Worm (Caenorhabditis elegans) whole organism, late embryonic: ENCODE measurements around the gene F13D12.5.
"Not testable (repeated sequence)": the region's sequence is repeated elsewhere in the genome, so short reads cannot be mapped to it uniquely, and the experiment has no call there.

Source experiments
- C08G9.2 ChIP-seq: sonication (generic microtip); optimal IDR thresholded peaks from 2 replicates; lab custom pipeline; 2016; ENCODE audit warnings: mild to moderate bottlenecking, missing genetic modification characterization, moderate library complexity, missing compliant biosample characterization
- K02D7.2 ChIP-seq: sonication (generic microtip); optimal IDR thresholded peaks from 2 replicates; lab custom pipeline; 2017; ENCODE audit warnings: mild to moderate bottlenecking, missing genetic modification characterization, missing compliant biosample characterization
- T23F11.4 ChIP-seq: fragments of 200-800 bp; sonication (Bioruptor generic); optimal IDR thresholded peaks from 2 replicates; lab custom pipeline; 2018; ENCODE audit warnings: mild to moderate bottlenecking, missing genetic modification characterization, missing compliant biosample characterization
- Y22D7AL.16 ChIP-seq: sonication (generic microtip); optimal IDR thresholded peaks from 2 replicates; lab custom pipeline; 2016; ENCODE audit warnings: missing genetic modification characterization, missing compliant biosample characterization
- ahr-1 ChIP-seq: sonication (generic microtip); optimal IDR thresholded peaks from 2 replicates; lab custom pipeline; 2016; ENCODE audit warnings: missing genetic modification characterization, missing compliant biosample characterization
- ceh-14 ChIP-seq: sonication (generic microtip); optimal IDR thresholded peaks from 2 replicates; lab custom pipeline; 2016; ENCODE audit warnings: missing genotype, missing genetic modification characterization, missing compliant biosample characterization
- ceh-18 ChIP-seq: sonication (generic microtip); optimal IDR thresholded peaks from 2 replicates; lab custom pipeline; 2016; ENCODE audit warnings: missing genetic modification characterization, missing compliant biosample characterization
- ceh-19 ChIP-seq: fragments of 200-800 bp; sonication (Bioruptor generic); optimal IDR thresholded peaks from 2 replicates; lab custom pipeline; 2018; ENCODE audit warnings: mild to moderate bottlenecking, missing genetic modification characterization, missing compliant biosample characterization
- ceh-22 ChIP-seq: sonication (generic microtip); optimal IDR thresholded peaks from 2 replicates; lab custom pipeline; 2017; ENCODE audit warnings: missing biosample characterization, missing genetic modification characterization
- ceh-30 ChIP-seq: fragments of 150-350 bp; optimal IDR thresholded peaks from 2 replicates; lab custom pipeline; 2014; ENCODE audit warnings: missing biosample characterization, missing genetic modification characterization
- ceh-34 ChIP-seq: sonication (generic microtip); optimal IDR thresholded peaks from 2 replicates; lab custom pipeline; 2016; ENCODE audit warnings: mild to moderate bottlenecking, missing genetic modification characterization, missing compliant biosample characterization
- ceh-48 ChIP-seq: sonication (generic microtip); optimal IDR thresholded peaks from 2 replicates; lab custom pipeline; 2016; ENCODE audit warnings: missing genetic modification characterization, inconsistent platforms, missing compliant biosample characterization
- ceh-6 ChIP-seq: fragments of 200-800 bp; sonication (Bioruptor generic); optimal IDR thresholded peaks from 2 replicates; lab custom pipeline; 2018; ENCODE audit warnings: mild to moderate bottlenecking, missing genetic modification characterization, missing compliant biosample characterization
- dmd-4 ChIP-seq: sonication (generic microtip); optimal IDR thresholded peaks from 2 replicates; lab custom pipeline; 2016; ENCODE audit warnings: borderline replicate concordance, missing genetic modification characterization, missing compliant biosample characterization
- dve-1 ChIP-seq: sonication (generic microtip); optimal IDR thresholded peaks from 2 replicates; lab custom pipeline; 2017; ENCODE audit warnings: antibody characterized with exemption, mild to moderate bottlenecking, missing genetic modification characterization, missing compliant biosample characterization
- elt-2 ChIP-seq: sonication (generic microtip); optimal IDR thresholded peaks from 2 replicates; lab custom pipeline; 2016; ENCODE audit warnings: missing genetic modification reagents, missing genetic modification characterization, missing compliant biosample characterization
- elt-4 ChIP-seq: sonication (generic microtip); optimal IDR thresholded peaks from 2 replicates; lab custom pipeline; 2016; ENCODE audit warnings: missing genetic modification characterization, missing compliant biosample characterization
- ets-4 ChIP-seq: sonication (generic microtip); optimal IDR thresholded peaks from 2 replicates; lab custom pipeline; 2016; ENCODE audit warnings: missing genetic modification characterization, missing compliant biosample characterization
- fkh-10 ChIP-seq: fragments of 150-350 bp; optimal IDR thresholded peaks from 2 replicates; lab custom pipeline; 2014; ENCODE audit warnings: missing biosample characterization, missing genetic modification reagents, missing genetic modification characterization
- gmeb-2 ChIP-seq: sonication (generic microtip); optimal IDR thresholded peaks from 2 replicates; lab custom pipeline; 2016; ENCODE audit warnings: missing genetic modification characterization, inconsistent platforms, missing compliant biosample characterization
- hlh-13 ChIP-seq: fragments of 200-800 bp; sonication (Bioruptor generic); optimal IDR thresholded peaks from 2 replicates; lab custom pipeline; 2018; ENCODE audit warnings: mild to moderate bottlenecking, missing genetic modification characterization, missing compliant biosample characterization
- hlh-30 ChIP-seq: sonication (generic microtip); optimal IDR thresholded peaks from 2 replicates; lab custom pipeline; 2017; ENCODE audit warnings: antibody characterized with exemption, missing genetic modification characterization, missing compliant biosample characterization; ENCODE audit not compliant: insufficient read depth
- hlh-8 ChIP-seq: sonication (generic microtip); optimal IDR thresholded peaks from 2 replicates; lab custom pipeline; 2016; ENCODE audit warnings: missing genotype, missing genetic modification characterization, missing compliant biosample characterization
- lim-6 ChIP-seq: sonication (generic microtip); optimal IDR thresholded peaks from 2 replicates; lab custom pipeline; 2016; ENCODE audit warnings: missing genetic modification characterization, missing compliant biosample characterization
- lin-11 ChIP-seq: fragments of 200-800 bp; sonication (Bioruptor generic); optimal IDR thresholded peaks from 2 replicates; lab custom pipeline; 2018; ENCODE audit warnings: mild to moderate bottlenecking, missing genetic modification characterization, missing compliant biosample characterization
- madf-2 ChIP-seq: sonication (generic microtip); optimal IDR thresholded peaks from 2 replicates; lab custom pipeline; 2017; ENCODE audit warnings: missing genetic modification characterization, missing compliant biosample characterization
- nfya-1 ChIP-seq: sonication (generic microtip); optimal IDR thresholded peaks from 2 replicates; lab custom pipeline; 2017; ENCODE audit warnings: missing genetic modification characterization, mild to moderate bottlenecking, missing compliant biosample characterization, antibody characterized with exemption, moderate library complexity
- nhr-11 ChIP-seq: fragments of 150-350 bp; optimal IDR thresholded peaks from 2 replicates; lab custom pipeline; 2014; ENCODE audit warnings: missing biosample characterization, missing genetic modification characterization
- nhr-232 ChIP-seq: sonication (generic microtip); optimal IDR thresholded peaks from 2 replicates; lab custom pipeline; 2016; ENCODE audit warnings: missing genetic modification characterization, missing compliant biosample characterization
- npax-4 ChIP-seq: sonication (generic microtip); optimal IDR thresholded peaks from 2 replicates; lab custom pipeline; 2016; ENCODE audit warnings: missing genetic modification characterization, missing compliant biosample characterization
- pat-9 ChIP-seq: fragments of 200-800 bp; sonication (Bioruptor generic); optimal IDR thresholded peaks from 2 replicates; lab custom pipeline; 2018; ENCODE audit warnings: mild to moderate bottlenecking, missing genetic modification characterization, moderate library complexity, missing compliant biosample characterization
- pax-1 ChIP-seq: fragments of 150-350 bp; optimal IDR thresholded peaks from 2 replicates; lab custom pipeline; 2014; ENCODE audit warnings: missing biosample characterization, missing genetic modification characterization
- pha-2 ChIP-seq: sonication (generic microtip); optimal IDR thresholded peaks from 2 replicates; lab custom pipeline; 2017; ENCODE audit warnings: mild to moderate bottlenecking, missing genetic modification characterization, missing compliant biosample characterization
- pha-4 ChIP-seq: fragments of 150-350 bp; optimal IDR thresholded peaks from 2 replicates; lab custom pipeline; 2018; ENCODE audit warnings: missing biosample characterization, missing genetic modification reagents, missing genetic modification characterization
- ref-2 ChIP-seq: sonication (generic microtip); optimal IDR thresholded peaks from 2 replicates; lab custom pipeline; 2016; ENCODE audit warnings: missing genetic modification characterization, missing compliant biosample characterization
- rnt-1 ChIP-seq: sonication (generic microtip); optimal IDR thresholded peaks from 2 replicates; lab custom pipeline; 2016; ENCODE audit warnings: missing genetic modification characterization, missing compliant biosample characterization
- sdc-2 ChIP-seq: sonication (generic microtip); optimal IDR thresholded peaks from 2 replicates; lab custom pipeline; 2016; ENCODE audit warnings: missing genotype, missing genetic modification characterization, missing compliant biosample characterization
- sox-2 ChIP-seq: fragments of 200-800 bp; sonication (Bioruptor generic); IDR thresholded peaks from 2 replicates; pipeline ENCODE4 v1.3.6; 2022; ENCODE audit warnings: missing genetic modification reagents, missing genetic modification characterization, missing compliant biosample characterization
- syd-9 ChIP-seq: sonication (generic microtip); optimal IDR thresholded peaks from 2 replicates; lab custom pipeline; 2016; ENCODE audit warnings: mild to moderate bottlenecking, missing genetic modification characterization, moderate library complexity, missing compliant biosample characterization
- tbx-2 ChIP-seq: sonication (generic microtip); optimal IDR thresholded peaks from 2 replicates; lab custom pipeline; 2016; ENCODE audit warnings: missing genetic modification characterization, missing compliant biosample characterization
- tbx-7 ChIP-seq: sonication (generic microtip); optimal IDR thresholded peaks from 2 replicates; lab custom pipeline; 2016; ENCODE audit warnings: missing genotype, missing genetic modification characterization, missing compliant biosample characterization
- unc-3 ChIP-seq, 2 experiments: fragments of 200-800 bp in 1 of 2; sonication (Bioruptor generic) in 1 of 2; sonication (generic microtip) in 1 of 2; conservative IDR thresholded peaks in 1 of 2; optimal IDR thresholded peaks in 1 of 2; 2 replicates each; pipeline versions ENCODE4 v1.3.6 to Lab custom; 2016 to 2022; ENCODE audit warnings: missing compliant biosample characterization in 2 of 2, missing genetic modification characterization in 2 of 2, missing genetic modification reagents in 1 of 2
- unc-42 ChIP-seq: sonication (generic microtip); optimal IDR thresholded peaks from 2 replicates; lab custom pipeline; 2016; ENCODE audit warnings: missing genotype, missing genetic modification characterization, missing compliant biosample characterization
- unc-86 ChIP-seq: sonication (generic microtip); optimal IDR thresholded peaks from 2 replicates; lab custom pipeline; 2016; ENCODE audit warnings: missing genetic modification characterization, missing compliant biosample characterization
- ztf-16 ChIP-seq: sonication (generic microtip); optimal IDR thresholded peaks from 2 replicates; lab custom pipeline; 2017; ENCODE audit warnings: missing genetic modification characterization, missing compliant biosample characterization

Gene F13D12.5

ce11 chrII:11751615-11752174 is 25.1 kb downstream of the F13D12.5 start (continued):
- TF ChIP-seq fkh-10 (GFP tag; lab: Kevin White, UChicago) = no peak
- no peak for TF ChIP-seq unc-3 (GFP tag; conservative IDR thresholded peaks at IDR 0.05; lab: Robert Waterston, UW)
- no peak for TF ChIP-seq unc-3 (tag; optimal IDR thresholded peaks at IDR 0.05; lab: Kevin White, UChicago)
- no peak for TF ChIP-seq hlh-30 (tag; lab: Kevin White, UChicago)
- TF ChIP-seq tbx-2 (tag; lab: Kevin White, UChicago) = peak; percentile 50
- no peak for TF ChIP-seq pha-2
- TF ChIP-seq syd-9 (tag; lab: Kevin White, UChicago) = no peak
- peak; percentile 60 for TF ChIP-seq ceh-19 (GFP tag; lab: Kevin White, UChicago)
- no peak for TF ChIP-seq npax-4 (tag; lab: Kevin White, UChicago)
- no peak for TF ChIP-seq hlh-13 (GFP tag; lab: Kevin White, UChicago)
- no peak for TF ChIP-seq ceh-6 (GFP tag; lab: Kevin White, UChicago)
- TF ChIP-seq nfya-1 (tag; lab: Kevin White, UChicago) = peak; percentile 46
- TF ChIP-seq sdc-2 (tag; lab: Kevin White, UChicago) = no peak
- TF ChIP-seq ceh-48 = no peak
- no peak for TF ChIP-seq ahr-1 (tag; lab: Kevin White, UChicago)
- TF ChIP-seq tbx-7 (tag; lab: Kevin White, UChicago) = no peak
- peak; percentile 31 for TF ChIP-seq lim-6 (tag; lab: Kevin White, UChicago)
- no peak for TF ChIP-seq nhr-232 (tag; lab: Kevin White, UChicago)
- no peak for TF ChIP-seq ets-4
- TF ChIP-seq elt-4 (tag; lab: Kevin White, UChicago) = no peak
- peak; percentile 35 for TF ChIP-seq ceh-14 (tag; lab: Kevin White, UChicago)
- TF ChIP-seq pax-1 = no peak
- TF ChIP-seq ztf-16 = no peak

- TF ChIP-seq K02D7.2 (tag; lab: Kevin White, UChicago) (no peak), unc-42 (peak; percentile 28)
These were observed 26.6 kb downstream of the F13D12.5 start for ce11 chrII:11753186-11753585.

- TF ChIP-seq elt-4 (tag; lab: Kevin White, UChicago) (no peak), pha-4 (no peak), ceh-30 (tag; lab: Kevin White, UChicago) (peak; percentile 96), ceh-22 (no peak), pha-2 (no peak)
These were observed 30.1 kb downstream of the F13D12.5 start for ce11 chrII:11756684-11757107.

ce11 chrII:11759277-11759676 is 32.7 kb downstream of the F13D12.5 start, which contains the start of the genes F44E5.4 and F44E5.5:
Gene F44E5.4 (minus strand): TSS chrII:11759311.
Gene F44E5.5 (plus strand): TSS chrII:11759662.
- TF ChIP-seq dmd-4 (peak; percentile 40), ets-4 (peak; percentile 75), sox-2 (peak; percentile 95), dve-1 (tag; lab: Kevin White, UChicago) (peak; percentile 48), unc-86 (tag; lab: Kevin White, UChicago) (peak; percentile 55), K02D7.2 (tag; lab: Kevin White, UChicago) (peak; percentile 55), pax-1 (peak; percentile 90), unc-3 (GFP tag; conservative IDR thresholded peaks at IDR 0.05; lab: Robert Waterston, UW) (peak; percentile 79), pat-9 (tag; lab: Kevin White, UChicago) (peak; percentile 46), ref-2 (tag; lab: Kevin White, UChicago) (peak; percentile 85), ceh-22 (peak; percentile 48), elt-2 (tag; lab: Kevin White, UChicago) (peak; percentile 29), ceh-14 (tag; lab: Kevin White, UChicago) (peak; percentile 5), pha-2 (peak; percentile 76), C08G9.2 (peak; percentile 5), T23F11.4 (GFP tag; lab: Kevin White, UChicago) (peak; percentile 67), ceh-18 (tag; lab: Kevin White, UChicago) (peak; percentile 68), lin-11 (tag; lab: Kevin White, UChicago) (peak; percentile 17), gmeb-2 (peak; percentile 84), rnt-1 (tag; lab: Kevin White, UChicago) (peak; percentile 59), hlh-30 (tag; lab: Kevin White, UChicago) (peak; percentile 56), tbx-7 (tag; lab: Kevin White, UChicago) (peak; percentile 23), Y22D7AL.16 (tag; lab: Kevin White, UChicago) (peak; percentile 78), hlh-8 (tag; lab: Kevin White, UChicago) (peak; percentile 50), nhr-11 (tag; lab: Kevin White, UChicago) (peak; percentile 80), madf-2 (tag; lab: Kevin White, UChicago) (peak; percentile 82), nfya-1 (tag; lab: Kevin White, UChicago) (peak; percentile 86), ceh-34 (tag; lab: Kevin White, UChicago) (peak; percentile 81)
- not testable (repeated sequence) for TF ChIP-seq unc-3 (tag; optimal IDR thresholded peaks at IDR 0.05; lab: Kevin White, UChicago)
